Worm (Caenorhabditis elegans) whole organism, young adult: ENCODE results near the gene thn-1.

Experiments
- C17E4.6 ChIP-seq: fragments of 200-800 bp; sonication (Bioruptor generic); IDR thresholded peaks from 2 replicates; pipeline ENCODE4 v1.3.6; 2022; ENCODE audit warnings: missing genetic modification reagents, missing genetic modification characterization, missing compliant biosample characterization
- D2030.7 ChIP-seq: fragments of 200-800 bp; sonication (Bioruptor generic); IDR thresholded peaks from 2 replicates; pipeline ENCODE4 v1.3.6; 2022; ENCODE audit warnings: missing genetic modification reagents, missing genetic modification characterization, missing compliant biosample characterization
- F23B12.7 ChIP-seq: sonication (generic microtip); optimal IDR thresholded peaks from 2 replicates; lab custom pipeline; 2017; ENCODE audit warnings: missing genetic modification characterization, mild to moderate bottlenecking, missing compliant biosample characterization, antibody characterized with exemption, moderate library complexity; ENCODE audit not compliant: insufficient read depth
- K11D2.4 ChIP-seq: fragments of 200-800 bp; sonication (Bioruptor generic); IDR thresholded peaks from 2 replicates; pipeline ENCODE4 v1.3.6; 2022; ENCODE audit warnings: missing genetic modification reagents, missing genetic modification characterization, missing compliant biosample characterization
- T26A5.8 ChIP-seq: sonication (generic microtip); optimal IDR thresholded peaks from 2 replicates; lab custom pipeline; 2016; ENCODE audit warnings: missing genetic modification characterization, missing compliant biosample characterization
- Y56A3A.18 ChIP-seq: fragments of 200-800 bp; sonication (Bioruptor generic); IDR thresholded peaks from 2 replicates; pipeline ENCODE4 v1.3.6; 2022; ENCODE audit warnings: missing genetic modification reagents, missing genetic modification characterization, missing compliant biosample characterization
- ama-1 ChIP-seq, 3 experiments: fragments of 150-350 bp in 1 of 3; sonication (generic microtip) in 2 of 3; optimal IDR thresholded peaks; 2 replicates each; lab custom pipeline; 2014 to 2018; ENCODE audit warnings: missing biosample characterization in 2 of 3, missing genetic modification characterization in 2 of 3, missing genetic modification reagents in 2 of 3
- aptf-3 ChIP-seq: fragments of 200-800 bp; sonication (Bioruptor generic); IDR thresholded peaks from 2 replicates; pipeline ENCODE4 v1.3.6; 2022; ENCODE audit warnings: missing genetic modification characterization, missing compliant biosample characterization
- attf-3 ChIP-seq: fragments of 200-800 bp; sonication (Bioruptor generic); conservative IDR thresholded peaks from 2 replicates; pipeline ENCODE4 v1.3.6; 2022; ENCODE audit warnings: missing genetic modification reagents, missing genetic modification characterization, missing compliant biosample characterization
- cebp-2 ChIP-seq: fragments of 200-800 bp; sonication (Bioruptor generic); IDR thresholded peaks from 2 replicates; pipeline ENCODE4 v1.3.6; 2022; ENCODE audit warnings: missing genetic modification characterization, missing compliant biosample characterization
- ceh-100 ChIP-seq: fragments of 200-800 bp; sonication (Bioruptor generic); IDR thresholded peaks from 2 replicates; pipeline ENCODE4 v1.3.6; 2022; ENCODE audit warnings: missing genetic modification reagents, missing genetic modification characterization, missing compliant biosample characterization
- ceh-27 ChIP-seq: fragments of 200-800 bp; sonication (Bioruptor generic); optimal IDR thresholded peaks from 2 replicates; lab custom pipeline; 2018; ENCODE audit warnings: mild to moderate bottlenecking, missing genetic modification characterization, moderate library complexity, missing compliant biosample characterization
- chd-7 ChIP-seq: sonication (generic microtip); optimal IDR thresholded peaks from 2 replicates; lab custom pipeline; 2016; ENCODE audit warnings: mild to moderate bottlenecking, missing genetic modification characterization, moderate library complexity, missing compliant biosample characterization
- dox-1 ChIP-seq: fragments of 200-800 bp; sonication (Bioruptor generic); IDR thresholded peaks from 2 replicates; pipeline ENCODE4 v1.3.6; 2022; ENCODE audit warnings: missing genetic modification reagents, missing genetic modification characterization, missing compliant biosample characterization
- dpl-1 ChIP-seq: fragments of 150-350 bp; optimal IDR thresholded peaks from 2 replicates; lab custom pipeline; 2014; ENCODE audit warnings: missing biosample characterization, missing genetic modification reagents, missing genetic modification characterization
- egrh-3 ChIP-seq: fragments of 200-800 bp; sonication (Bioruptor generic); IDR thresholded peaks from 2 replicates; pipeline ENCODE4 v1.3.6; 2022; ENCODE audit warnings: missing genetic modification reagents, missing genetic modification characterization, missing compliant biosample characterization
- ekl-4 ChIP-seq: fragments of 200-800 bp; sonication (Bioruptor generic); IDR thresholded peaks from 2 replicates; pipeline ENCODE4 v1.3.6; 2022; ENCODE audit warnings: missing genetic modification reagents, missing genetic modification characterization, missing compliant biosample characterization
- him-1 ChIP-seq: sonication (generic microtip); optimal IDR thresholded peaks from 2 replicates; lab custom pipeline; 2016; ENCODE audit warnings: missing genotype, missing genetic modification reagents, missing genetic modification characterization, missing compliant biosample characterization
- hmg-1.2 ChIP-seq: fragments of 200-800 bp; sonication (Bioruptor generic); IDR thresholded peaks from 2 replicates; pipeline ENCODE4 v1.3.6; 2022; ENCODE audit warnings: missing genetic modification reagents, missing genetic modification characterization, missing compliant biosample characterization
- hmg-20 ChIP-seq: fragments of 200-800 bp; sonication (Bioruptor generic); IDR thresholded peaks from 2 replicates; pipeline ENCODE4 v1.3.6; 2022; ENCODE audit warnings: missing genetic modification reagents, missing genetic modification characterization, missing compliant biosample characterization
- hrde-1 ChIP-seq: sonication (generic microtip); optimal IDR thresholded peaks from 2 replicates; lab custom pipeline; 2016; ENCODE audit warnings: missing genetic modification characterization, mild to moderate bottlenecking, missing compliant biosample characterization, moderate library complexity, missing genotype, missing genetic modification reagents, borderline replicate concordance
- lag-1 ChIP-seq: fragments of 200-800 bp; sonication (Bioruptor generic); IDR thresholded peaks from 2 replicates; pipeline ENCODE4 v1.3.6; 2022; ENCODE audit warnings: missing genetic modification reagents, missing genetic modification characterization, missing compliant biosample characterization
- lsl-1 ChIP-seq: fragments of 200-800 bp; sonication (Bioruptor generic); optimal IDR thresholded peaks from 2 replicates; lab custom pipeline; 2018; ENCODE audit warnings: mild to moderate bottlenecking, missing genetic modification characterization, moderate library complexity, missing compliant biosample characterization
- lsy-27 ChIP-seq: sonication (generic microtip); optimal IDR thresholded peaks from 2 replicates; lab custom pipeline; 2017; ENCODE audit warnings: missing genetic modification characterization, mild to moderate bottlenecking, missing compliant biosample characterization, antibody characterized with exemption, missing genotype, borderline replicate concordance; ENCODE audit not compliant: insufficient read depth
- madf-10 ChIP-seq: sonication (generic microtip); optimal IDR thresholded peaks from 2 replicates; lab custom pipeline; 2016; ENCODE audit warnings: mild to moderate bottlenecking, missing genetic modification characterization, missing compliant biosample characterization
- madf-3 ChIP-seq: fragments of 200-800 bp; sonication (Bioruptor generic); IDR thresholded peaks from 2 replicates; pipeline ENCODE4 v1.3.6; 2022; ENCODE audit warnings: missing genetic modification reagents, missing genetic modification characterization, missing compliant biosample characterization
- madf-6 ChIP-seq: fragments of 200-800 bp; sonication (Bioruptor generic); IDR thresholded peaks from 2 replicates; pipeline ENCODE4 v1.3.6; 2022; ENCODE audit warnings: missing genetic modification reagents, missing genetic modification characterization, missing compliant biosample characterization
- madf-8 ChIP-seq: fragments of 200-800 bp; sonication (Bioruptor generic); conservative IDR thresholded peaks from 2 replicates; pipeline ENCODE4 v1.3.6; 2022; ENCODE audit warnings: missing genetic modification reagents, missing genetic modification characterization, missing compliant biosample characterization
- mcd-1 ChIP-seq: fragments of 200-800 bp; sonication (Bioruptor generic); IDR thresholded peaks from 2 replicates; pipeline ENCODE4 v1.3.6; 2022; ENCODE audit warnings: missing genetic modification reagents, missing genetic modification characterization, missing compliant biosample characterization
- mes-4 ChIP-seq: sonication (generic microtip); optimal IDR thresholded peaks from 2 replicates; lab custom pipeline; 2016; ENCODE audit warnings: missing genotype, missing genetic modification characterization, missing compliant biosample characterization
- mxl-1 ChIP-seq: sonication (generic microtip); optimal IDR thresholded peaks from 2 replicates; lab custom pipeline; 2016; ENCODE audit warnings: missing genetic modification characterization, missing compliant biosample characterization
- nhr-179 ChIP-seq: sonication (generic microtip); optimal IDR thresholded peaks from 2 replicates; lab custom pipeline; 2016; ENCODE audit warnings: mild to moderate bottlenecking, missing genetic modification characterization, missing compliant biosample characterization
- pbrm-1 ChIP-seq: fragments of 200-800 bp; sonication (Bioruptor generic); IDR thresholded peaks from 2 replicates; pipeline ENCODE4 v1.3.6; 2022; ENCODE audit warnings: missing genetic modification reagents, missing genetic modification characterization, missing compliant biosample characterization
- rcor-1 ChIP-seq: fragments of 200-800 bp; sonication (Bioruptor generic); IDR thresholded peaks from 2 replicates; pipeline ENCODE4 v1.3.6; 2022; ENCODE audit warnings: missing genetic modification reagents, missing genetic modification characterization, missing compliant biosample characterization
- repo-1 ChIP-seq: sonication (generic microtip); optimal IDR thresholded peaks from 2 replicates; lab custom pipeline; 2017; ENCODE audit warnings: mild to moderate bottlenecking, missing genetic modification characterization, missing compliant biosample characterization
- rpc-1 ChIP-seq, 2 experiments: fragments of 150-350 bp in 1 of 2; sonication (generic microtip) in 1 of 2; optimal IDR thresholded peaks; 2 replicates each; lab custom pipeline; 2014 to 2018; ENCODE audit warnings: missing biosample characterization in 1 of 2, missing genetic modification characterization in 1 of 2, missing genetic modification reagents in 1 of 2, missing genotype in 1 of 2
- sdz-38 ChIP-seq: sonication (generic microtip); optimal IDR thresholded peaks from 2 replicates; lab custom pipeline; 2016; ENCODE audit warnings: missing genotype, missing genetic modification characterization, missing compliant biosample characterization
- snpc-3.4 ChIP-seq: sonication (generic microtip); optimal IDR thresholded peaks from 2 replicates; lab custom pipeline; 2017; ENCODE audit warnings: missing genetic modification characterization, mild to moderate bottlenecking, missing compliant biosample characterization, antibody characterized with exemption, moderate library complexity, missing genotype, missing genetic modification reagents
- somi-1 ChIP-seq: fragments of 200-800 bp; sonication (Bioruptor generic); optimal IDR thresholded peaks from 2 replicates; lab custom pipeline; 2018; ENCODE audit warnings: mild to moderate bottlenecking, missing genetic modification characterization, missing compliant biosample characterization
- tbx-9 ChIP-seq: sonication (generic microtip); optimal IDR thresholded peaks from 2 replicates; lab custom pipeline; 2016; ENCODE audit warnings: borderline replicate concordance, missing genetic modification characterization, inconsistent platforms, missing compliant biosample characterization
- tlf-1 ChIP-seq: fragments of 200-800 bp; sonication (Bioruptor generic); optimal IDR thresholded peaks from 2 replicates; lab custom pipeline; 2018; ENCODE audit warnings: mild to moderate bottlenecking, missing genetic modification characterization, missing compliant biosample characterization
- unc-62 ChIP-seq: fragments of 150-350 bp; optimal IDR thresholded peaks from 2 replicates; lab custom pipeline; 2014; ENCODE audit warnings: missing biosample characterization, missing genetic modification reagents, missing genetic modification characterization
- zim-3 ChIP-seq: sonication (generic microtip); optimal IDR thresholded peaks from 2 replicates; lab custom pipeline; 2017; ENCODE audit warnings: mild to moderate bottlenecking, missing genetic modification characterization, moderate library complexity, missing compliant biosample characterization
- ztf-3 ChIP-seq: fragments of 200-800 bp; sonication (Bioruptor generic); optimal IDR thresholded peaks from 2 replicates; lab custom pipeline; 2018; ENCODE audit warnings: mild to moderate bottlenecking, missing genetic modification characterization, missing compliant biosample characterization
- ztf-6 ChIP-seq: fragments of 200-800 bp; sonication (Bioruptor generic); IDR thresholded peaks from 2 replicates; pipeline ENCODE4 v1.3.6; 2022; ENCODE audit warnings: missing genetic modification reagents, missing genetic modification characterization, missing compliant biosample characterization

thn-1 gene

DNA sequence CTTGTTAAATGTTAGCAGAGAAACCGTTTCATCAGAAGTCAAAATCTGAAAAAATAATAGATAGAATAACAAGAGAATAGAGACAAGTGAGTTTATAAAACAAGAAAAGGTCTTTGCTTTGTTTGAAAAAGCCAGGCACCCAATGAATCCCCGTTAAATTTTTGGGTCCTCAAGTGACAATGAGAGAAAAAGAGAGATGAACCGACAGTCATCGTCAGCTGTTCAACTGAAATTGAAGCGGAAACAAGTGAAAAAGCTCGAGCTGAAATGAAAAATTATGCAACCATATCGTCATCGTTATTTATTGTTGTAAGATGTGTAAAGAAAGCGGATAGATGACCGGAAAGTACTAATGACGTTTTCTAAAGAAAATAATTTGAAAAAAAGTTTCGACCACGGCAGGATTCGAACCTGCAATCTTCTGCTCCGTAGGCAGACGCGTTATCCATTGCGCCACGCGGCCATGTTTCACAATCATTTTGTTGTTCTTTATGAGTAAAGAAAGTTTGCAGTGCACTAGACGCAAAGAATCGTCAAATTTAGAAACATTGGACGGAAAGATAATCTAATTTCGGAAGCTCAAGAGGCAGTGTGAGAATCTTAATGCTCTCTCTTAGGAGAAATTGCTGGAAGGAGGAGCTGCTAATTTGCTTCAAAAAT is 37.8 kb downstream of the thn-1 start, which contains the start of gene F08G5.3 (continued):
- peak; percentile 22; the same call in 1 of the 2 replicates for TF ChIP-seq rcor-1 (GFP tag; lab: Robert Waterston, UW)
- peak; percentile 9 for TF ChIP-seq dpl-1
- TF ChIP-seq rpc-1 (optimal IDR thresholded peaks at IDR 0.05; lab: Kevin White, UChicago), result peak; percentile 95
- TF ChIP-seq rpc-1 (tag; optimal IDR thresholded peaks at IDR 0.05; lab: Kevin White, UChicago), result peak; percentile 95
- no peak for TF ChIP-seq ama-1 (optimal IDR thresholded peaks at IDR 0.05; lab: Kevin White, UChicago)
- peak; percentile 70 to 73 for TF ChIP-seq ama-1 (GFP tag; optimal IDR thresholded peaks at IDR 0.05; lab: Kevin White, UChicago)
- TF ChIP-seq lag-1, result no peak
- peak; percentile 24 for TF ChIP-seq repo-1 (tag; lab: Kevin White, UChicago)
- no peak for TF ChIP-seq K11D2.4 (GFP tag; lab: Robert Waterston, UW)
- peak; percentile 43; the same call in 1 of the 2 replicates for TF ChIP-seq madf-6 (GFP tag; lab: Robert Waterston, UW)
- TF ChIP-seq madf-3 (GFP tag; lab: Robert Waterston, UW), result 0 out of 2 replicates have a peak, but pooled peaks have one; percentile 47
- TF ChIP-seq somi-1, result peak; percentile 59
- peak; percentile 71 for TF ChIP-seq snpc-3.4 (tag; lab: Kevin White, UChicago)
- TF ChIP-seq madf-8 (GFP tag; lab: Robert Waterston, UW), result no peak; the same call in 1 of the 2 replicates
- TF ChIP-seq ceh-27 (GFP tag; lab: Kevin White, UChicago), result peak; percentile 46
- TF ChIP-seq aptf-3, result no peak
- TF ChIP-seq hmg-1.2 (GFP tag; lab: Robert Waterston, UW), result peak; percentile 67
- peak; percentile 49 for TF ChIP-seq egrh-3
- 0 out of 2 replicates have a peak, but pooled peaks have one; percentile 33 for TF ChIP-seq C17E4.6 (GFP tag; lab: Robert Waterston, UW)
- TF ChIP-seq lsl-1 (GFP tag; lab: Kevin White, UChicago), result peak; percentile 43
- peak; percentile 47 for TF ChIP-seq chd-7 (tag; lab: Kevin White, UChicago)
- TF ChIP-seq unc-62, result no peak
- TF ChIP-seq tlf-1 (GFP tag; lab: Kevin White, UChicago), result peak; percentile 48
- TF ChIP-seq nhr-179 (tag; lab: Kevin White, UChicago), result no peak
- TF ChIP-seq T26A5.8 (tag; lab: Kevin White, UChicago), result peak; percentile 45
- 0 out of 2 replicates have a peak, but pooled peaks have one; percentile 28 for TF ChIP-seq ceh-100 (GFP tag; lab: Robert Waterston, UW)
- TF ChIP-seq ekl-4, result 0 out of 2 replicates have a peak, but pooled peaks have one; percentile 46
- TF ChIP-seq F23B12.7, result peak; percentile 73
- 0 out of 2 replicates have a peak, but pooled peaks have one; percentile 62 for TF ChIP-seq Y56A3A.18
- peak; percentile 91 for TF ChIP-seq D2030.7 (GFP tag; lab: Robert Waterston, UW)
- TF ChIP-seq mxl-1 (tag; lab: Kevin White, UChicago), result peak; percentile 45
- TF ChIP-seq hmg-20 (GFP tag; lab: Robert Waterston, UW), result no peak
- peak; percentile 77 for TF ChIP-seq pbrm-1 (GFP tag; lab: Robert Waterston, UW)
- no peak for TF ChIP-seq tbx-9
- TF ChIP-seq ztf-3 (GFP tag; lab: Kevin White, UChicago), result no peak
- TF ChIP-seq ztf-6 (GFP tag; lab: Robert Waterston, UW), result no peak
- TF ChIP-seq zim-3 (tag; lab: Kevin White, UChicago), result peak; percentile 73
- TF ChIP-seq sdz-38 (tag; lab: Kevin White, UChicago), result no peak
- TF ChIP-seq hrde-1 (tag; lab: Kevin White, UChicago), result peak; percentile 67
- peak; percentile 88 for TF ChIP-seq him-1 (tag; lab: Kevin White, UChicago)
- peak; percentile 64 for TF ChIP-seq madf-10 (tag; lab: Kevin White, UChicago)
- peak; percentile 56 for TF ChIP-seq mcd-1 (GFP tag; lab: Robert Waterston, UW)
- peak; percentile 82 for TF ChIP-seq mes-4 (tag; lab: Kevin White, UChicago)
- TF ChIP-seq attf-3 (GFP tag; lab: Robert Waterston, UW), result peak; percentile 42; the same call in 1 of the 2 replicates
- TF ChIP-seq dox-1 (GFP tag; lab: Robert Waterston, UW), result peak; percentile 74
- TF ChIP-seq cebp-2, result peak; percentile 90; the same call in 1 of the 2 replicates
- no peak for TF ChIP-seq lsy-27 (tag; lab: Kevin White, UChicago)
